Fruit fly (Drosophila melanogaster): ENCODE data around the gene Argk2.

The Argk2 gene

DNA sequence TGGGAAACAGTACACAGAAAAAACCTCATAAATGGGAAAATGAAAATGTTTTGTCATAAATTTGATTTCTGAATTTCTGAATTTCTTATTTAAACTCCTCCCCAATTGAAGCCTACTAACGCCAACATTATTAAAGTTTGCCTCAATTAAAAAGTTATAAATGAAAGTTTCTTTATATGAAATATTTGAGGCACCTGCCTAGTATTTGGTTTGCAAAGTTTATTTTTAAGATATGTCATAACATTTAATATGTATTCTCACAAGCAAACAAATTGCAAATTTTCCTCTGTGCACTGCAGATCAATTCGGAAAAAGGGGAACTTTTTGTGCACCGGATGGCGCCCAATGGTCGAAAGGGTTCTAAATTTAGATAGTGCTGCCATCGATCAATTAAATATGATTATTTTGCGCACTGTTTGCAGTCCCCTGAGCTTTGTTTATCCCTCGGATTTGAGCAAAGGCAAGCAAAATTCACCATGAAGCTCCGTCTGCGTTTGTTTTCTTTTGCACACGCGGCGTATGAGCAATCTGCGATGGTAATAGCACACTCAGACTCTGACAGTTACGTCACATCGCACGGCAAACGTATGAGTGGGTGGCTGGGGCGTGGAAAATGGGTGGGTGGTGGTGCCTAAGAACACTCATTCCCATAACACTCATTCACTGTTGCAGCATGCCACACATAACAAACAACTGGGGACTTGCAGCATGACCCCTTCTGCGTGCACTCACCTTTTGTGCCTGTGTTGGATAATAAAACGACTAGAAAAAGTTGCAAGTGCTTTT lies 17.9 kb downstream of the Argk2 start:
- TF ChIP-seq pad (GFP tag; optimal IDR thresholded peaks at IDR 0.05) (peak; percentile 56), CG5204 (GFP tag; optimal IDR thresholded peaks at IDR 0.05) (peak; percentile 80), CG7101 (tag; optimal IDR thresholded peaks at IDR 0.05) (peak; percentile 73), cnc (optimal IDR thresholded peaks at IDR 0.05) (no peak), bab1 (GFP tag; optimal IDR thresholded peaks at IDR 0.05) (no peak), cic (GFP tag; optimal IDR thresholded peaks at IDR 0.05) (no peak), kay (GFP tag; ENCODE audit: borderline replicate concordance) (no peak), ovo (GFP tag; optimal IDR thresholded peaks at IDR 0.05) (no peak), Clk (GFP tag; optimal IDR thresholded peaks at IDR 0.05) (peak; percentile 28), Mnt (GFP tag; optimal IDR thresholded peaks at IDR 0.05) (no peak), toe (GFP tag; optimal IDR thresholded peaks at IDR 0.05) (peak; percentile 61), Hr96 (GFP tag; optimal IDR thresholded peaks at IDR 0.05) (peak; percentile 42), CG11617 (GFP tag; optimal IDR thresholded peaks at IDR 0.05) (peak; percentile 88), CG1620 (GFP tag; optimal IDR thresholded peaks at IDR 0.05) (peak; percentile 25), CG12768 (GFP tag; optimal IDR thresholded peaks at IDR 0.05) (peak; percentile 49), CG7045 (GFP tag; optimal IDR thresholded peaks at IDR 0.05) (peak; percentile 74), CG33017 (tag; optimal IDR thresholded peaks at IDR 0.05) (peak; percentile 67), CG14711 (tag; optimal IDR thresholded peaks at IDR 0.05) (peak; percentile 71), Crg-1 (GFP tag; optimal IDR thresholded peaks at IDR 0.05) (peak; percentile 67), tj (GFP tag; optimal IDR thresholded peaks at IDR 0.05) (peak; percentile 84)

dm6 chr3L:9065997-9066441 lies 18.8 kb downstream of the Argk2 start, which contains the start of gene Argk1:
TSS of gene Argk1 (minus strand) at chr3L:9066027.
- no peak for TF ChIP-seq Mnt (GFP tag; optimal IDR thresholded peaks at IDR 0.05)
- TF ChIP-seq CG1620 (GFP tag; optimal IDR thresholded peaks at IDR 0.05) = no peak
- TF ChIP-seq cic (GFP tag; optimal IDR thresholded peaks at IDR 0.05) = no peak
- TF ChIP-seq tj (GFP tag; optimal IDR thresholded peaks at IDR 0.05) = peak; percentile 36
- TF ChIP-seq toe (GFP tag; optimal IDR thresholded peaks at IDR 0.05) = peak; percentile 33
- peak; percentile 60 for TF ChIP-seq CG7101 (tag; optimal IDR thresholded peaks at IDR 0.05)
- no peak for TF ChIP-seq pad (GFP tag; optimal IDR thresholded peaks at IDR 0.05)
- TF ChIP-seq CG5204 (GFP tag; optimal IDR thresholded peaks at IDR 0.05) = peak; percentile 77
- peak; percentile 59 for TF ChIP-seq CG7045 (GFP tag; optimal IDR thresholded peaks at IDR 0.05)
- peak; percentile 94 for TF ChIP-seq kay (GFP tag; ENCODE audit: borderline replicate concordance)
- TF ChIP-seq CG14711 (tag; optimal IDR thresholded peaks at IDR 0.05) = peak; percentile 19
- peak; percentile 85 for TF ChIP-seq CG11617 (GFP tag; optimal IDR thresholded peaks at IDR 0.05)
- no peak for TF ChIP-seq Crg-1 (GFP tag; optimal IDR thresholded peaks at IDR 0.05)
- TF ChIP-seq cnc (optimal IDR thresholded peaks at IDR 0.05) = no peak
- TF ChIP-seq bab1 (GFP tag; optimal IDR thresholded peaks at IDR 0.05) = no peak
- peak; percentile 47 for TF ChIP-seq Hr96 (GFP tag; optimal IDR thresholded peaks at IDR 0.05)
- TF ChIP-seq CG12768 (GFP tag; optimal IDR thresholded peaks at IDR 0.05) = peak; percentile 44
- TF ChIP-seq CG33017 (tag; optimal IDR thresholded peaks at IDR 0.05) = peak; percentile 83

dm6 chr3L:9066509-9067021 lies 19.3 kb downstream of the Argk2 start:
- no peak for TF ChIP-seq toe (GFP tag; optimal IDR thresholded peaks at IDR 0.05)
- peak; percentile 24 for TF ChIP-seq Clk (GFP tag; optimal IDR thresholded peaks at IDR 0.05)
- no peak for TF ChIP-seq CG7045 (GFP tag; optimal IDR thresholded peaks at IDR 0.05)
- TF ChIP-seq CG1620 (GFP tag; optimal IDR thresholded peaks at IDR 0.05) = no peak
- no peak for TF ChIP-seq kay (GFP tag; ENCODE audit: borderline replicate concordance)
- TF ChIP-seq CG7101 (tag; optimal IDR thresholded peaks at IDR 0.05) = no peak
- TF ChIP-seq CG11617 (GFP tag; optimal IDR thresholded peaks at IDR 0.05) = no peak
- no peak for TF ChIP-seq Hr96 (GFP tag; optimal IDR thresholded peaks at IDR 0.05)
- no peak for TF ChIP-seq Mnt (GFP tag; optimal IDR thresholded peaks at IDR 0.05)
- TF ChIP-seq CG12768 (GFP tag; optimal IDR thresholded peaks at IDR 0.05) = no peak
- TF ChIP-seq tj (GFP tag; optimal IDR thresholded peaks at IDR 0.05) = no peak
- no peak for TF ChIP-seq CG14711 (tag; optimal IDR thresholded peaks at IDR 0.05)
- TF ChIP-seq Crg-1 (GFP tag; optimal IDR thresholded peaks at IDR 0.05) = no peak
- no peak for TF ChIP-seq CG33017 (tag; optimal IDR thresholded peaks at IDR 0.05)
- no peak for TF ChIP-seq ovo (GFP tag; optimal IDR thresholded peaks at IDR 0.05)
- peak; percentile 99 for TF ChIP-seq cic (GFP tag; optimal IDR thresholded peaks at IDR 0.05)

DNA sequence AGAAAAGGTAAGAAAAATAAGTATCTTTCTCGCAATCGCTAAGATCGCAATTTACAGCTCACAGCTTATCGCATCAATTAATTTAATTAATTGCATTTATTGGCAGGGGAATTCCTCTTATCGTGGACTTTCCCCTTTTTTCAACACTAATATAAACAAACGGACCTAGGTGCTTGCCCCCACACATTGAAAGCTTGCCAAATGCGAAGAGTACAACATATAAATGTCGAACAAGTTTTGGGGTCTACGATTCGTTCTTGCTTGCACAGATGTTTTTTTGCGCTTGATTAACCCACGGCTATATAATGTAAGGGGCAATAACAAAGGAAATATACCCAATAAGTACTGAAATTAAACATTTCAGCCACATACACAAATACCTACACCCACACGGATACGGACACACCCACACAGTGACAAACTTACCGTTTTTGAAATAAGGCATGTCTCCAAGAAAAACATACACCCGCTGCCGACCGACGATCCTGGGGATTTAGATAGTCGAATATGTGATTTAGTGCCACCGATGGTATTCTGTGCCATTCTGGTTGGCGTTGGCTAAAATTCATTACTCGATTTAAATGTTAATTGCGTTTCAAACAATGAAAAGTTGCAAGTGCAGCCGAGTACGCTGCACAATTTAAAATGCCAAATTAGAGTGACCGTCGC lies 25.0 kb downstream of the Argk2 start:
- TF ChIP-seq Crg-1 (GFP tag; optimal IDR thresholded peaks at IDR 0.05) = no peak
- no peak for TF ChIP-seq CG5204 (GFP tag; optimal IDR thresholded peaks at IDR 0.05)
- TF ChIP-seq Hr96 (GFP tag; optimal IDR thresholded peaks at IDR 0.05) = peak; percentile 51
- no peak for TF ChIP-seq CG14711 (tag; optimal IDR thresholded peaks at IDR 0.05)
- TF ChIP-seq Mnt (GFP tag; optimal IDR thresholded peaks at IDR 0.05) = peak; percentile 48
- TF ChIP-seq bab1 (GFP tag; optimal IDR thresholded peaks at IDR 0.05) = no peak
- TF ChIP-seq CG11617 (GFP tag; optimal IDR thresholded peaks at IDR 0.05) = peak; percentile 61
- peak; percentile 18 for TF ChIP-seq toe (GFP tag; optimal IDR thresholded peaks at IDR 0.05)
- TF ChIP-seq CG33017 (tag; optimal IDR thresholded peaks at IDR 0.05) = peak; percentile 38
- no peak for TF ChIP-seq CG1620 (GFP tag; optimal IDR thresholded peaks at IDR 0.05)
- TF ChIP-seq pad (GFP tag; optimal IDR thresholded peaks at IDR 0.05) = peak; percentile 91
- peak; percentile 45 for TF ChIP-seq cic (GFP tag; optimal IDR thresholded peaks at IDR 0.05)
- TF ChIP-seq CG12768 (GFP tag; optimal IDR thresholded peaks at IDR 0.05) = peak; percentile 48
- no peak for TF ChIP-seq tj (GFP tag; optimal IDR thresholded peaks at IDR 0.05)
- TF ChIP-seq ovo (GFP tag; optimal IDR thresholded peaks at IDR 0.05) = peak; percentile 42
- TF ChIP-seq Clk (GFP tag; optimal IDR thresholded peaks at IDR 0.05) = no peak
- peak; percentile 11 for TF ChIP-seq CG7101 (tag; optimal IDR thresholded peaks at IDR 0.05)
- TF ChIP-seq CG7045 (GFP tag; optimal IDR thresholded peaks at IDR 0.05) = peak; percentile 25
- TF ChIP-seq cnc (optimal IDR thresholded peaks at IDR 0.05) = no peak
- TF ChIP-seq kay (GFP tag; ENCODE audit: borderline replicate concordance) = peak; percentile 92

Data from whole organism, adult.